Worm (Caenorhabditis elegans): Measurements from ENCODE around the gene col-179.

- TF ChIP-seq ama-1 (optimal IDR thresholded peaks at IDR 0.05) (no peak), hnd-1 (tag; optimal IDR thresholded peaks at IDR 0.05) (no peak), pes-1 (GFP tag; IDR thresholded peaks at IDR 0.05) (no peak), ceh-13 (GFP tag; optimal IDR thresholded peaks at IDR 0.05) (no peak), flt-1 (GFP tag; IDR thresholded peaks at IDR 0.05) (no peak), aly-1 (tag; optimal IDR thresholded peaks at IDR 0.05) (no peak), hmbx-1 (tag; optimal IDR thresholded peaks at IDR 0.05) (no peak), F13C5.2 (tag; optimal IDR thresholded peaks at IDR 0.05) (no peak), tbx-11 (GFP tag; IDR thresholded peaks at IDR 0.05) (no peak), ets-7 (tag; optimal IDR thresholded peaks at IDR 0.05) (no peak), tbx-37 (GFP tag; conservative IDR thresholded peaks at IDR 0.05) (no peak), ceh-36 (tag; optimal IDR thresholded peaks at IDR 0.05) (no peak), scrt-1 (GFP tag; IDR thresholded peaks at IDR 0.05) (no peak)
These were observed 2.5 kb downstream of the col-179 start, which contains the start of gene C34F6.11 for ce11 chrX:11203773-11204172.
